Worm (Caenorhabditis elegans) whole organism, L1 larva: ENCODE data around the gene F46F5.11.

Experiments used
- C16A3.4 ChIP-seq: fragments of 150-350 bp; optimal IDR thresholded peaks from 2 replicates; lab custom pipeline; 2014; ENCODE audit warnings: missing biosample characterization, missing genetic modification characterization
- Y116A8C.19 ChIP-seq: sonication (generic microtip); optimal IDR thresholded peaks from 2 replicates; lab custom pipeline; 2016; ENCODE audit warnings: missing compliant biosample characterization, missing genetic modification characterization, borderline replicate concordance
- alr-1 ChIP-seq: fragments of 200-800 bp; sonication (Bioruptor generic); optimal IDR thresholded peaks from 2 replicates; lab custom pipeline; 2018; ENCODE audit warnings: borderline replicate concordance, mild to moderate bottlenecking, missing genetic modification characterization, missing compliant biosample characterization
- aly-2 ChIP-seq: fragments of 150-350 bp; optimal IDR thresholded peaks from 2 replicates; lab custom pipeline; 2014; ENCODE audit warnings: missing biosample characterization, missing genetic modification characterization
- ama-1 ChIP-seq: fragments of 150-350 bp; optimal IDR thresholded peaks from 2 replicates; lab custom pipeline; 2014
- ceh-63 ChIP-seq: fragments of 200-800 bp; sonication (Bioruptor generic); optimal IDR thresholded peaks from 2 replicates; lab custom pipeline; 2018; ENCODE audit warnings: mild to moderate bottlenecking, missing genetic modification characterization, missing compliant biosample characterization
- ceh-88 ChIP-seq: fragments of 200-800 bp; sonication (Bioruptor generic); IDR thresholded peaks from 2 replicates; pipeline ENCODE4 v1.3.6; 2022; ENCODE audit warnings: missing genetic modification characterization, missing compliant biosample characterization
- ceh-90 ChIP-seq: sonication (generic microtip); optimal IDR thresholded peaks from 2 replicates; lab custom pipeline; 2016; ENCODE audit warnings: missing genetic modification characterization, missing compliant biosample characterization
- ces-1 ChIP-seq: fragments of 150-350 bp; optimal IDR thresholded peaks from 2 replicates; lab custom pipeline; 2014; ENCODE audit warnings: missing biosample characterization, missing genetic modification reagents, missing genetic modification characterization
- dpl-1 ChIP-seq, 3 experiments: fragments of 150-350 bp in 2 of 3; sonication (generic microtip) in 1 of 3; optimal IDR thresholded peaks; 2 replicates each; lab custom pipeline; 2014 to 2017; ENCODE audit warnings: missing biosample characterization in 3 of 3, missing genetic modification characterization in 3 of 3, missing genetic modification reagents in 3 of 3
- efl-1 ChIP-seq, 4 experiments: fragments of 150-350 bp; optimal IDR thresholded peaks in 3 of 4; peaks in 1 of 4; 1 replicate in 1 of 4; 2 replicates in 3 of 4; lab custom pipeline; 2014; ENCODE audit warnings: missing biosample characterization in 2 of 4, missing genetic modification characterization in 2 of 4, missing genetic modification reagents in 2 of 4
- egl-13 ChIP-seq: sonication (generic microtip); optimal IDR thresholded peaks from 2 replicates; lab custom pipeline; 2016; ENCODE audit warnings: missing genotype, missing genetic modification reagents, missing genetic modification characterization, missing compliant biosample characterization
- elt-2 ChIP-seq: sonication (generic microtip); optimal IDR thresholded peaks from 2 replicates; lab custom pipeline; 2016; ENCODE audit warnings: missing genetic modification characterization, mild to moderate bottlenecking, inconsistent platforms, missing compliant biosample characterization, missing genetic modification reagents
- elt-3 ChIP-seq, 6 experiments: fragments of 150-350 bp in 1 of 6; sonication (generic microtip); optimal IDR thresholded peaks; 2 replicates each; lab custom pipeline; 2017 to 2018; ENCODE audit warnings: missing biosample characterization in 6 of 6, missing genetic modification characterization in 6 of 6, inconsistent platforms in 1 of 6
- hlh-4 ChIP-seq: sonication (generic microtip); optimal IDR thresholded peaks from 2 replicates; lab custom pipeline; 2016; ENCODE audit warnings: mild to moderate bottlenecking, missing genetic modification characterization, missing compliant biosample characterization
- irx-1 ChIP-seq: sonication (generic microtip); optimal IDR thresholded peaks from 2 replicates; lab custom pipeline; 2016; ENCODE audit warnings: missing genetic modification characterization, missing compliant biosample characterization
- jun-1 ChIP-seq: fragments of 150-350 bp; optimal IDR thresholded peaks from 2 replicates; lab custom pipeline; 2014; ENCODE audit warnings: missing biosample characterization, missing genetic modification reagents, missing genetic modification characterization
- lin-13 ChIP-seq: fragments of 150-350 bp; optimal IDR thresholded peaks from 2 replicates; lab custom pipeline; 2014; ENCODE audit warnings: missing biosample characterization, missing genetic modification reagents, missing genetic modification characterization
- lin-14 ChIP-seq: fragments of 200-800 bp; sonication (Bioruptor generic); optimal IDR thresholded peaks from 2 replicates; lab custom pipeline; 2018; ENCODE audit warnings: mild to moderate bottlenecking, missing genetic modification characterization, moderate library complexity, missing compliant biosample characterization
- lin-15B ChIP-seq: fragments of 150-350 bp; sonication (generic microtip); optimal IDR thresholded peaks from 3 replicates; lab custom pipeline; 2014; ENCODE audit warnings: missing biosample characterization, missing genetic modification characterization
- lir-3 ChIP-seq: sonication (generic microtip); optimal IDR thresholded peaks from 2 replicates; lab custom pipeline; 2016; ENCODE audit warnings: mild to moderate bottlenecking, missing genetic modification characterization, moderate library complexity, missing compliant biosample characterization; ENCODE audit not compliant: poor library complexity
- mdl-1 ChIP-seq, 2 experiments: fragments of 150-350 bp; optimal IDR thresholded peaks; 2 replicates each; lab custom pipeline; 2014 to 2017; ENCODE audit warnings: missing biosample characterization in 2 of 2, missing genetic modification characterization in 2 of 2, inconsistent platforms in 1 of 2
- mef-2 ChIP-seq: fragments of 150-350 bp; optimal IDR thresholded peaks from 2 replicates; lab custom pipeline; 2014; ENCODE audit warnings: missing biosample characterization, missing genetic modification characterization
- mep-1 ChIP-seq: fragments of 150-350 bp; optimal IDR thresholded peaks from 2 replicates; lab custom pipeline; 2014; ENCODE audit warnings: missing biosample characterization, missing genetic modification characterization
- nhr-19 ChIP-seq: fragments of 200-800 bp; sonication (Bioruptor generic); conservative IDR thresholded peaks from 2 replicates; pipeline ENCODE4 v1.3.6; 2022; ENCODE audit warnings: missing genetic modification characterization, missing compliant biosample characterization
- nhr-237 ChIP-seq: fragments of 150-350 bp; optimal IDR thresholded peaks from 2 replicates; lab custom pipeline; 2014; ENCODE audit warnings: missing biosample characterization, missing genetic modification characterization
- nhr-28 ChIP-seq: fragments of 150-350 bp; optimal IDR thresholded peaks from 2 replicates; lab custom pipeline; 2014; ENCODE audit warnings: missing biosample characterization, missing genetic modification characterization
- nhr-47 ChIP-seq: sonication (generic microtip); optimal IDR thresholded peaks from 2 replicates; lab custom pipeline; 2016; ENCODE audit warnings: mild to moderate bottlenecking, missing genetic modification characterization, moderate library complexity, missing compliant biosample characterization
- nhr-71 ChIP-seq: sonication (generic microtip); optimal IDR thresholded peaks from 2 replicates; lab custom pipeline; 2016; ENCODE audit warnings: mild to moderate bottlenecking, missing genetic modification characterization, moderate library complexity, missing compliant biosample characterization
- nhr-77 ChIP-seq: fragments of 150-350 bp; optimal IDR thresholded peaks from 2 replicates; lab custom pipeline; 2014; ENCODE audit warnings: missing biosample characterization, missing genetic modification characterization
- nhr-85 ChIP-seq: sonication (generic microtip); peaks from one replicate; lab custom pipeline; 2016; ENCODE audit warnings: missing genetic modification characterization, inconsistent platforms, missing compliant biosample characterization
- nhr-90 ChIP-seq: sonication (generic microtip); optimal IDR thresholded peaks from 2 replicates; lab custom pipeline; 2016; ENCODE audit warnings: mild to moderate bottlenecking, missing genetic modification characterization, missing compliant biosample characterization; ENCODE audit not compliant: poor library complexity
- pag-3 ChIP-seq: sonication (generic microtip); optimal IDR thresholded peaks from 2 replicates; lab custom pipeline; 2017; ENCODE audit warnings: missing genetic modification characterization, mild to moderate bottlenecking, missing compliant biosample characterization, antibody characterized with exemption, borderline replicate concordance; ENCODE audit not compliant: insufficient read depth
- pax-3 ChIP-seq: fragments of 200-800 bp; sonication (Bioruptor generic); optimal IDR thresholded peaks from 2 replicates; lab custom pipeline; 2018; ENCODE audit warnings: mild to moderate bottlenecking, missing genetic modification characterization, moderate library complexity, missing compliant biosample characterization
- rnt-1 ChIP-seq: sonication (generic microtip); optimal IDR thresholded peaks from 2 replicates; lab custom pipeline; 2016; ENCODE audit warnings: mild to moderate bottlenecking, missing genetic modification characterization, moderate library complexity, missing compliant biosample characterization
- snpc-4 ChIP-seq: fragments of 150-350 bp; optimal IDR thresholded peaks from 2 replicates; lab custom pipeline; 2014; ENCODE audit warnings: missing biosample characterization, missing genetic modification characterization
- snu-23 ChIP-seq: sonication (generic microtip); optimal IDR thresholded peaks from 2 replicates; lab custom pipeline; 2016; ENCODE audit warnings: missing genetic modification characterization, missing compliant biosample characterization
- sup-37 ChIP-seq: fragments of 200-800 bp; sonication (Bioruptor generic); optimal IDR thresholded peaks from 2 replicates; lab custom pipeline; 2018; ENCODE audit warnings: mild to moderate bottlenecking, missing genetic modification characterization, missing compliant biosample characterization
- swsn-7 ChIP-seq: sonication (generic microtip); optimal IDR thresholded peaks from 2 replicates; lab custom pipeline; 2016; ENCODE audit warnings: missing genetic modification characterization, missing compliant biosample characterization
- tbx-2 ChIP-seq: sonication (generic microtip); optimal IDR thresholded peaks from 2 replicates; lab custom pipeline; 2016; ENCODE audit warnings: missing genetic modification characterization, missing compliant biosample characterization
- tlp-1 ChIP-seq: fragments of 150-350 bp; optimal IDR thresholded peaks from 2 replicates; lab custom pipeline; 2014; ENCODE audit warnings: missing biosample characterization, missing genetic modification characterization
- unc-130 ChIP-seq: fragments of 150-350 bp; optimal IDR thresholded peaks from 2 replicates; lab custom pipeline; 2017; ENCODE audit warnings: missing biosample characterization, missing genetic modification characterization, inconsistent platforms
- unc-30 ChIP-seq: sonication (generic microtip); optimal IDR thresholded peaks from 2 replicates; lab custom pipeline; 2017; ENCODE audit warnings: missing biosample characterization, missing genetic modification characterization
- unc-86 ChIP-seq: sonication (generic microtip); optimal IDR thresholded peaks from 2 replicates; lab custom pipeline; 2016; ENCODE audit warnings: missing genetic modification characterization, missing compliant biosample characterization
- unc-98 ChIP-seq: fragments of 200-800 bp; sonication (Bioruptor generic); IDR thresholded peaks from 2 replicates; pipeline ENCODE4 v1.3.6; 2022; ENCODE audit warnings: missing genetic modification characterization, missing compliant biosample characterization
- vab-15 ChIP-seq: sonication (generic microtip); optimal IDR thresholded peaks from 2 replicates; lab custom pipeline; 2017; ENCODE audit warnings: missing genotype, mild to moderate bottlenecking, missing genetic modification characterization, missing compliant biosample characterization
- zag-1 ChIP-seq: fragments of 150-350 bp; optimal IDR thresholded peaks from 2 replicates; lab custom pipeline; 2014; ENCODE audit warnings: missing biosample characterization, missing genetic modification characterization

F46F5.11 gene

DNA sequence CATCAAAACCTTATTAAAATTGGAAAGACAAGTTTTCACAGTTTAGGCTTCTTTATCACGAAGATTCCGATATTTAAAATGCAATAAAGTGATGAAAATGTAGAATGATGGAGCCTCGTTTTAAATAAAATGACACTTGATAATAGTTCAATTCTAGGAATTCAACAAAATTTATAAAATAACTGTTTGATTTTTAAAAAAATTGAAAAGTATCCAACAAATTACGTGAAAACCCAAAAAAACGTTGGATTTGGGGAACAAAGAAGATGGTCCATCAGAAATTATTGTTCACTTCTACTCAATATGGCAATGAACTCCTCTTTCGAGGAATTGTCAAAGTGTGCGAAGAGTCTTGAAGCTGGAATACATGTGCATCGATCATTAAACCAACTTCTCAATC, 35.4 kb downstream of the F46F5.11 start, which contains the start of gene F28A10.4:
F28A10.4 (plus strand) TSS at position 301 of the 400 bp plus-strand sequence.
- TF ChIP-seq lir-3 (tag; lab: Kevin White, UChicago) (no peak), nhr-85 (tag; lab: Kevin White, UChicago) (peak; percentile 33)
- TF ChIP-seq, all 84 proteins: peak for 1

- TF ChIP-seq vab-15 (tag; lab: Kevin White, UChicago) (no peak), irx-1 (no peak), ceh-88 (no peak), dpl-1 (GFP tag; optimal IDR thresholded peaks at IDR 0.05; lab: Kevin White, UChicago) (no peak), nhr-77 (tag; lab: Kevin White, UChicago) (no peak), C16A3.4 (tag; lab: Kevin White, UChicago) (no peak), aly-2 (no peak), alr-1 (tag; lab: Kevin White, UChicago) (no peak), swsn-7 (tag; lab: Kevin White, UChicago) (no peak), nhr-28 (tag; lab: Kevin White, UChicago) (no peak), mef-2 (tag; lab: Kevin White, UChicago) (no peak), unc-30 (no peak), nhr-71 (tag; lab: Kevin White, UChicago) (no peak), tlp-1 (tag; lab: Kevin White, UChicago) (no peak), egl-13 (no peak), zag-1 (no peak)
Observed at ce11 chrII:845618-846017, 37.1 kb downstream of the F46F5.11 start, which contains the start of gene F28A10.7. Gene F28A10.7, minus strand, starts transcription at chrII:845718.

DNA sequence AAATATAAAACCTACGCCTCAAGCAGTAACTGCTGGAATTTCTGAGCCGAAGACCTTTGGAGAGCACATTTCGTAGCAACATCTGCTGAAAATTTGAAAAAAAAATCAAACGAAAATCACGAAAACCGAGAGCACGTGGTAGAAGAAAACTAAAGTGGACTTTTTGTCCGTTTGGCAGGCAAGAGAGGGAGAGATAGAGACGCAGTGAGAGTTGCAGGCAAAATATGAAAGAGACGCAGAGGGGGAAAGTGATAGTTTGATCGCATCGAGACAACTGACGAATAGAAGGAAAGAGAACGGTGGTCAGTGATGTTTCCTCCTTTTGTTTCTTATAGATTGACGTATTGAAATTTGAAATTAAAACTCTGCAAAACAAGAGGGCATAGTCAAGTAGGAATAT, 40.0 kb downstream of the F46F5.11 start, which contains the start of the genes acdh-9 and F28A10.13:
acdh-9 (minus strand) TSS at position 85 of the 400 bp plus-strand sequence.
F28A10.13 (plus strand) TSS at position 294 of the 400 bp plus-strand sequence.
- TF ChIP-seq unc-30 (no peak), snu-23 (peak; percentile 82), jun-1 (tag; lab: Kevin White, UChicago) (no peak), swsn-7 (tag; lab: Kevin White, UChicago) (peak; percentile 35), lin-15B (tag; lab: Kevin White, UChicago) (no peak), ceh-90 (tag; lab: Kevin White, UChicago) (no peak), zag-1 (no peak), ceh-88 (no peak), mep-1 (peak; percentile 53), unc-86 (tag; lab: Kevin White, UChicago) (no peak), snpc-4 (peak; percentile 1), dpl-1 (GFP tag; optimal IDR thresholded peaks at IDR 0.05; lab: Kevin White, UChicago) (peak; percentile 21 to 35 (median 29)), efl-1 (optimal IDR thresholded peaks at IDR 0.05; lab: Kevin White, UChicago) (peak; percentile 52 to 59), efl-1 (GFP tag; optimal IDR thresholded peaks at IDR 0.05 in 1 of 2; lab: Kevin White, UChicago) (peak in 1 of 2 experiments; percentile 40), pag-3 (peak; percentile 40), ceh-63 (GFP tag; lab: Kevin White, UChicago) (no peak), tbx-2 (tag; lab: Kevin White, UChicago) (peak; percentile 28), nhr-47 (peak; percentile 16), unc-130 (tag; lab: Kevin White, UChicago) (no peak), nhr-90 (tag; lab: Kevin White, UChicago) (peak; percentile 37), nhr-19 (GFP tag; lab: Robert Waterston, UW) (peak; percentile 51), irx-1 (no peak), ama-1 (lab: Kevin White, UChicago) (no peak), sup-37 (GFP tag; lab: Kevin White, UChicago) (no peak), lir-3 (tag; lab: Kevin White, UChicago) (peak; percentile 6), ces-1 (no peak), nhr-85 (tag; lab: Kevin White, UChicago) (peak; percentile 72), elt-2 (tag; lab: Kevin White, UChicago) (peak; percentile 25), lin-14 (GFP tag; lab: Kevin White, UChicago) (peak; percentile 84), pax-3 (tag; lab: Kevin White, UChicago) (no peak), unc-98 (no peak), nhr-237 (no peak), rnt-1 (tag; lab: Kevin White, UChicago) (peak; percentile 75), C16A3.4 (tag; lab: Kevin White, UChicago) (peak; percentile 4), mdl-1 (tag; optimal IDR thresholded peaks at IDR 0.05; lab: Kevin White, UChicago) (peak in 1 of 2 experiments; percentile 91), elt-3 (tag; optimal IDR thresholded peaks at IDR 0.05; lab: Kevin White, UChicago) (peak in 1 of 6 experiments; percentile 5), lin-13 (GFP tag; lab: Kevin White, UChicago) (peak; percentile 9), nhr-71 (tag; lab: Kevin White, UChicago) (peak; percentile 87), hlh-4 (tag; lab: Kevin White, UChicago) (no peak), Y116A8C.19 (tag; lab: Kevin White, UChicago) (no peak)
